Worm (Caenorhabditis elegans): ENCODE results near the gene H08M01.1.

DNA sequence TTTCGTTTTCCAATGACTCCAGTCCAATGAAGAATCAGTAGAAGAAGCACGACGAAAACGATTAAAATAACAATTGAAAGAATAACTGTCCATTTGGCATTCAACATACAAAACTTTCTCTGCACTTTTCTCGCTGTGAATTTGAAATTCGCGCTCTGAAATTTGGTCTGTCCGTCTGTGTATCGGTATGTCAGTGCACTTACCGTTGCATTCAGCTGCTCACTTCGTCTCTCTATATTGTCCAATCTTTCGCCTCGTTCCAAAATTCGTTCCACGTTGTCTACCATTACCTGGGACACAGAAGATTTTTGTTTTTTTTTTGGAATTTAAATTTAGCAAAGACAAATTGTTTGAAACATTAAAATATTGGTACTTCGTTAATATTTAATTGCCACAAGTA lies 24.3 kb upstream of the H08M01.1 start:
- no peak for TF ChIP-seq ztf-11 (tag; optimal IDR thresholded peaks at IDR 0.05)
- no peak for TF ChIP-seq fos-1 (tag; optimal IDR thresholded peaks at IDR 0.05)
- TF ChIP-seq egl-27 (tag; optimal IDR thresholded peaks at IDR 0.05) = no peak
- TF ChIP-seq ama-1 (optimal IDR thresholded peaks at IDR 0.05) = no peak
- TF ChIP-seq unc-62 (GFP tag; optimal IDR thresholded peaks at IDR 0.05) = no peak
- TF ChIP-seq ZK546.5 (tag; optimal IDR thresholded peaks at IDR 0.05) = no peak
- no peak for TF ChIP-seq lin-13 (GFP tag; optimal IDR thresholded peaks at IDR 0.05)
- no peak for TF ChIP-seq elt-1 (tag; optimal IDR thresholded peaks at IDR 0.05)
- no peak for TF ChIP-seq nhr-25 (tag; optimal IDR thresholded peaks at IDR 0.05)
- TF ChIP-seq elt-3 (tag; optimal IDR thresholded peaks at IDR 0.05) = no peak
- TF ChIP-seq aly-2 (tag; optimal IDR thresholded peaks at IDR 0.05) = no peak
- TF ChIP-seq nhr-237 (tag; optimal IDR thresholded peaks at IDR 0.05) = no peak
